Worm (Caenorhabditis elegans) whole organism, late embryonic: Measurements from ENCODE around the gene ugt-10.

ENCODE experiments used
- C08G9.2 ChIP-seq: sonication (generic microtip); optimal IDR thresholded peaks from 2 replicates; lab custom pipeline; 2016; ENCODE audit warnings: mild to moderate bottlenecking, missing genetic modification characterization, moderate library complexity, missing compliant biosample characterization
- ama-1 ChIP-seq: fragments of 150-350 bp; optimal IDR thresholded peaks from 2 replicates; lab custom pipeline; 2014
- ceh-19 ChIP-seq: fragments of 200-800 bp; sonication (Bioruptor generic); optimal IDR thresholded peaks from 2 replicates; lab custom pipeline; 2018; ENCODE audit warnings: mild to moderate bottlenecking, missing genetic modification characterization, missing compliant biosample characterization
- ceh-31 ChIP-seq: sonication (generic microtip); optimal IDR thresholded peaks from 2 replicates; lab custom pipeline; 2016; ENCODE audit warnings: missing genetic modification characterization, missing compliant biosample characterization
- dve-1 ChIP-seq: sonication (generic microtip); optimal IDR thresholded peaks from 2 replicates; lab custom pipeline; 2017; ENCODE audit warnings: antibody characterized with exemption, mild to moderate bottlenecking, missing genetic modification characterization, missing compliant biosample characterization
- eyg-1 ChIP-seq: sonication (generic microtip); optimal IDR thresholded peaks from 2 replicates; lab custom pipeline; 2016; ENCODE audit warnings: missing genotype, missing genetic modification characterization, missing compliant biosample characterization
- fax-1 ChIP-seq: sonication (generic microtip); optimal IDR thresholded peaks from 2 replicates; lab custom pipeline; 2016; ENCODE audit warnings: missing genotype, missing genetic modification characterization, missing compliant biosample characterization
- odd-2 ChIP-seq: sonication (generic microtip); optimal IDR thresholded peaks from 2 replicates; lab custom pipeline; 2017; ENCODE audit warnings: antibody characterized with exemption, mild to moderate bottlenecking, missing genetic modification characterization, missing compliant biosample characterization
- pat-9 ChIP-seq: fragments of 200-800 bp; sonication (Bioruptor generic); optimal IDR thresholded peaks from 2 replicates; lab custom pipeline; 2018; ENCODE audit warnings: mild to moderate bottlenecking, missing genetic modification characterization, moderate library complexity, missing compliant biosample characterization
- sox-4 ChIP-seq: sonication (generic microtip); optimal IDR thresholded peaks from 2 replicates; lab custom pipeline; 2017; ENCODE audit warnings: mild to moderate bottlenecking, missing genetic modification characterization, inconsistent platforms, missing compliant biosample characterization
- tbx-2 ChIP-seq: sonication (generic microtip); optimal IDR thresholded peaks from 2 replicates; lab custom pipeline; 2016; ENCODE audit warnings: missing genetic modification characterization, missing compliant biosample characterization
- zip-5 ChIP-seq: sonication (generic microtip); optimal IDR thresholded peaks from 2 replicates; lab custom pipeline; 2016; ENCODE audit warnings: missing genetic modification characterization, missing compliant biosample characterization

ce11 chrV:4901074-4901473, 1.2 kb upstream of the ugt-10 start, which contains the start of gene ugt-67:
- TF ChIP-seq ceh-19 (GFP tag; lab: Kevin White, UChicago), result no peak
- no peak for TF ChIP-seq odd-2
- TF ChIP-seq dve-1 (tag; lab: Kevin White, UChicago), result no peak
- TF ChIP-seq C08G9.2 (tag; lab: Kevin White, UChicago), result no peak
- TF ChIP-seq ama-1, result no peak
- TF ChIP-seq tbx-2 (tag; lab: Kevin White, UChicago), result no peak
- TF ChIP-seq eyg-1, result no peak
- no peak for TF ChIP-seq fax-1 (tag; lab: Kevin White, UChicago)
- no peak for TF ChIP-seq ceh-31
- no peak for TF ChIP-seq zip-5 (tag; lab: Kevin White, UChicago)
- no peak for TF ChIP-seq pat-9 (tag; lab: Kevin White, UChicago)
- TF ChIP-seq sox-4 (tag; lab: Kevin White, UChicago), result no peak
